Fruit fly (Drosophila melanogaster): ENCODE measurements around the gene CG14647.

DNA sequence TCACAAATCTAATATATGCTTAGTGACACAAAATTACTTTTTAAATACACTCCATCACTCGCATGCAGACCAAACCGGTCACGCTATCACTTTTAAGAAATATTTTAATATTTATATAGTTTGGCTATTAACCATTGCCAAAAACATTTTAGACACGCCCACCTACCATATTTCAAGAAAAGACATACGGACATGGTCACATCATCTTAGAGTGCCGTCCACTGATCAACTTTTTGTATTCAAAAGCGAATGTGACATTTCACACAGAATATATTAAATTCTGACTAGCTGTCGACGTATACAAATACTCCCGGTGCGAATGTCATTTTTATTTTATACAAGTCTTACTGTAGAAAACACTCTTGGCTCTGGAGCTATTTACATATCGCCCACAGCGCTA, 15.8 kb downstream of the CG14647 start, which contains the start of gene CG31528:
- TF ChIP-seq pan (optimal IDR thresholded peaks at IDR 0.05) (no peak), Dll (optimal IDR thresholded peaks at IDR 0.05) (no peak), EcR (GFP tag; optimal IDR thresholded peaks at IDR 0.05) (no peak), psq (optimal IDR thresholded peaks at IDR 0.05) (no peak)
